Worm (Caenorhabditis elegans) whole organism, young adult: ENCODE measurements around the gene C28H8.8.

Experiments
- D2030.7 ChIP-seq: fragments of 200-800 bp; sonication (Bioruptor generic); IDR thresholded peaks from 2 replicates; pipeline ENCODE4 v1.3.6; 2022; ENCODE audit warnings: missing genetic modification reagents, missing genetic modification characterization, missing compliant biosample characterization
- Y53G8AR.9 ChIP-seq: fragments of 200-800 bp; sonication (Bioruptor generic); conservative IDR thresholded peaks from 2 replicates; pipeline ENCODE4 v1.3.6; 2022; ENCODE audit warnings: missing genetic modification reagents, missing genetic modification characterization, missing compliant biosample characterization
- Y79H2A.3 ChIP-seq: fragments of 200-800 bp; sonication (Bioruptor generic); conservative IDR thresholded peaks from 2 replicates; pipeline ENCODE4 v1.3.6; 2022; ENCODE audit warnings: missing genetic modification reagents, missing genetic modification characterization, missing compliant biosample characterization
- bed-1 ChIP-seq: fragments of 200-800 bp; sonication (Bioruptor generic); IDR thresholded peaks from 2 replicates; pipeline ENCODE4 v1.3.6; 2022; ENCODE audit warnings: missing genetic modification reagents, missing genetic modification characterization, missing compliant biosample characterization
- die-1 ChIP-seq: sonication (generic microtip); optimal IDR thresholded peaks from 2 replicates; lab custom pipeline; 2016; ENCODE audit warnings: missing genotype, mild to moderate bottlenecking, missing genetic modification characterization, missing compliant biosample characterization
- hlh-12 ChIP-seq: sonication (generic microtip); optimal IDR thresholded peaks from 2 replicates; lab custom pipeline; 2016; ENCODE audit warnings: missing genetic modification characterization, missing compliant biosample characterization
- lin-40 ChIP-seq: sonication (generic microtip); optimal IDR thresholded peaks from 2 replicates; lab custom pipeline; 2016; ENCODE audit warnings: missing genetic modification characterization, mild to moderate bottlenecking, missing compliant biosample characterization, missing genotype, missing genetic modification reagents
- madf-10 ChIP-seq: sonication (generic microtip); optimal IDR thresholded peaks from 2 replicates; lab custom pipeline; 2016; ENCODE audit warnings: mild to moderate bottlenecking, missing genetic modification characterization, missing compliant biosample characterization
- mes-4 ChIP-seq: sonication (generic microtip); optimal IDR thresholded peaks from 2 replicates; lab custom pipeline; 2016; ENCODE audit warnings: missing genotype, missing genetic modification characterization, missing compliant biosample characterization
- pha-4 ChIP-seq: fragments of 150-350 bp; sonication (generic microtip); optimal IDR thresholded peaks from 2 replicates; lab custom pipeline; 2014; ENCODE audit warnings: missing biosample characterization, missing genetic modification reagents, missing genetic modification characterization
- snpc-4 ChIP-seq, 5 experiments: fragments of 150-350 bp in 1 of 5; sonication (generic microtip) in 4 of 5; optimal IDR thresholded peaks; 2 replicates each; lab custom pipeline; 2014 to 2018; ENCODE audit warnings: missing genetic modification characterization in 5 of 5, missing biosample characterization in 3 of 5, antibody characterized with exemption in 2 of 5, mild to moderate bottlenecking in 2 of 5, missing compliant biosample characterization in 2 of 5, missing genotype in 2 of 5, moderate library complexity in 2 of 5, missing genetic modification reagents in 1 of 5

DNA sequence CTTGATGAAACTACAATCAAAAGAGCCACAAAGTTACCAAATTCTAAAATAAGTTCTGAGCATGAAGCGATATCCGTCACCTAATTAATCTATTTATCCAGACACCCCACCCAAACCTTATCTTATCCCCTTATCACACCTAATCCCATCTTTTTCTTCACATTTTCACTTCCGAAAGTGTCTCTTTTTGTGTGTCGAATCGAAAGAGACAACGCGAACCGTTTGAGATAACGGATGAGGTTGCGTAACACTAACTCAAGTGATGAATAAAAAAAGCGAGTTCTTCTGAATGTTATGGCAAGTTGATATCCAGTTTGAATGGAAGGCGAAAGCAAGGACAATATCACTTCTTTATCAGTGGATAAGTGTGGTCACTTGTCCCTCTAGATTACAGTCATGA lies 5.1 kb downstream of the C28H8.8 start:
- TF ChIP-seq bed-1 (GFP tag; lab: Robert Waterston, UW) (no peak), D2030.7 (no peak), pha-4 (tag; lab: Kevin White, UChicago) (no peak), Y53G8AR.9 (GFP tag; lab: Robert Waterston, UW) (no peak), Y79H2A.3 (GFP tag; lab: Robert Waterston, UW) (no peak), mes-4 (tag; lab: Kevin White, UChicago) (no peak), die-1 (tag; lab: Kevin White, UChicago) (no peak), lin-40 (no peak), hlh-12 (tag; lab: Kevin White, UChicago) (no peak), madf-10 (tag; lab: Kevin White, UChicago) (no peak), snpc-4 (GFP tag; optimal IDR thresholded peaks at IDR 0.05; lab: Kevin White, UChicago) (no peak), snpc-4 (tag; optimal IDR thresholded peaks at IDR 0.05; lab: Kevin White, UChicago) (no peak)
